Worm (Caenorhabditis elegans) whole organism, L4 larva: ENCODE data around the gene F09E5.7.

Experiments used
- F37D6.2 ChIP-seq: sonication (generic microtip); optimal IDR thresholded peaks from 2 replicates; lab custom pipeline; 2016; ENCODE audit warnings: mild to moderate bottlenecking, missing genetic modification characterization, missing compliant biosample characterization
- aly-2 ChIP-seq: sonication (generic microtip); optimal IDR thresholded peaks from 2 replicates; lab custom pipeline; 2018; ENCODE audit warnings: missing biosample characterization, missing genetic modification characterization
- ama-1 ChIP-seq: fragments of 150-350 bp; optimal IDR thresholded peaks from 2 replicates; lab custom pipeline; 2014; ENCODE audit warnings: inconsistent platforms, mixed read lengths
- cey-2 ChIP-seq: sonication (generic microtip); optimal IDR thresholded peaks from 3 replicates; lab custom pipeline; 2017; ENCODE audit warnings: missing genetic modification characterization, mild to moderate bottlenecking, missing compliant biosample characterization, antibody characterized with exemption, borderline replicate concordance; ENCODE audit not compliant: insufficient read depth
- ctbp-1 ChIP-seq: fragments of 200-800 bp; sonication (Bioruptor generic); IDR thresholded peaks from 2 replicates; pipeline ENCODE4 v1.3.6; 2022; ENCODE audit warnings: missing genetic modification reagents, missing genetic modification characterization, missing compliant biosample characterization
- dpl-1 ChIP-seq: fragments of 150-350 bp; optimal IDR thresholded peaks from 2 replicates; lab custom pipeline; 2014; ENCODE audit warnings: missing biosample characterization, missing genetic modification reagents, missing genetic modification characterization
- mdl-1 ChIP-seq, 2 experiments: fragments of 150-350 bp in 1 of 2; sonication (generic microtip) in 1 of 2; optimal IDR thresholded peaks; 2 replicates each; lab custom pipeline; 2014 to 2017; ENCODE audit warnings: missing biosample characterization in 2 of 2, missing genetic modification characterization in 2 of 2
- nhr-28 ChIP-seq: fragments of 150-350 bp; optimal IDR thresholded peaks from 2 replicates; lab custom pipeline; 2014; ENCODE audit warnings: missing biosample characterization, missing genetic modification characterization
- nhr-76 ChIP-seq: fragments of 150-350 bp; optimal IDR thresholded peaks from 2 replicates; lab custom pipeline; 2014; ENCODE audit warnings: missing biosample characterization, missing genetic modification characterization
- spr-1 ChIP-seq: sonication (generic microtip); optimal IDR thresholded peaks from 2 replicates; lab custom pipeline; 2016; ENCODE audit warnings: mild to moderate bottlenecking, missing genetic modification characterization, missing compliant biosample characterization
- tag-97 ChIP-seq: fragments of 200-800 bp; sonication (Bioruptor generic); IDR thresholded peaks from 2 replicates; pipeline ENCODE4 v1.3.6; 2022; ENCODE audit warnings: missing genetic modification characterization, missing compliant biosample characterization

ce11 chrII:5389831-5390323 is 38.0 kb downstream of the F09E5.7 start, which contains the start of gene ndx-6:
- TF ChIP-seq nhr-76 (no peak), cey-2 (tag; lab: Kevin White, UChicago) (no peak), aly-2 (tag; lab: Kevin White, UChicago) (no peak), mdl-1 (tag; optimal IDR thresholded peaks at IDR 0.05; lab: Kevin White, UChicago) (peak in 1 of 2 experiments; percentile 27), nhr-28 (peak; percentile 49), F37D6.2 (tag; lab: Kevin White, UChicago) (peak; percentile 31), ama-1 (lab: Kevin White, UChicago) (peak; percentile 55), spr-1 (tag; lab: Kevin White, UChicago) (peak; percentile 66), ctbp-1 (GFP tag; lab: Robert Waterston, UW) (0 out of 2 replicates have a peak, but pooled peaks have one; percentile 23), tag-97 (no peak), dpl-1 (GFP tag; lab: Kevin White, UChicago) (peak; percentile 99)
